Fruit fly (Drosophila melanogaster) whole organism, adult: ENCODE measurements around the gene Ripalpha.

Experiments used
- CG11617 ChIP-seq: fragments of 200-800 bp; sonication (Bioruptor generic); optimal IDR thresholded peaks from 2 replicates; lab custom pipeline; 2017; ENCODE audit warnings: mild to moderate bottlenecking, missing biosample characterization, missing genetic modification reagents, missing genetic modification characterization
- CG12768 ChIP-seq: fragments of 200-800 bp; sonication (Bioruptor generic); optimal IDR thresholded peaks from 2 replicates; lab custom pipeline; 2017; ENCODE audit warnings: missing biosample characterization, missing genetic modification characterization, mild to moderate bottlenecking, moderate library complexity, missing genetic modification reagents
- CG14711 ChIP-seq: fragments of 200-800 bp; sonication (Bioruptor generic); optimal IDR thresholded peaks from 2 replicates; lab custom pipeline; 2018; ENCODE audit warnings: missing biosample characterization, mild to moderate bottlenecking, missing genetic modification characterization, moderate library complexity
- CG1620 ChIP-seq: fragments of 200-800 bp; sonication (Bioruptor generic); optimal IDR thresholded peaks from 2 replicates; lab custom pipeline; 2016; ENCODE audit warnings: missing biosample characterization, missing genetic modification characterization
- CG33017 ChIP-seq: fragments of 200-800 bp; sonication (Bioruptor generic); optimal IDR thresholded peaks from 2 replicates; lab custom pipeline; 2018; ENCODE audit warnings: missing biosample characterization, mild to moderate bottlenecking, missing genetic modification characterization, moderate library complexity
- CG5204 ChIP-seq: fragments of 200-800 bp; sonication (Bioruptor generic); optimal IDR thresholded peaks from 2 replicates; lab custom pipeline; 2016; ENCODE audit warnings: missing biosample characterization, missing genetic modification characterization
- CG7045 ChIP-seq: fragments of 200-800 bp; sonication (Bioruptor generic); optimal IDR thresholded peaks from 2 replicates; lab custom pipeline; 2017; ENCODE audit warnings: missing biosample characterization, mild to moderate bottlenecking, missing genetic modification characterization
- CG7101 ChIP-seq: fragments of 200-800 bp; sonication (Bioruptor generic); optimal IDR thresholded peaks from 2 replicates; lab custom pipeline; 2018; ENCODE audit warnings: missing biosample characterization, mild to moderate bottlenecking, missing genetic modification characterization, moderate library complexity
- Clk ChIP-seq: fragments of 200-800 bp; sonication (Bioruptor generic); optimal IDR thresholded peaks from 2 replicates; lab custom pipeline; 2017; ENCODE audit warnings: missing biosample characterization, missing genetic modification characterization
- Crg-1 ChIP-seq: fragments of 200-800 bp; sonication (Bioruptor generic); optimal IDR thresholded peaks from 2 replicates; lab custom pipeline; 2016; ENCODE audit warnings: missing biosample characterization, missing genetic modification characterization
- Hr96 ChIP-seq: fragments of 200-800 bp; sonication (Bioruptor generic); optimal IDR thresholded peaks from 2 replicates; lab custom pipeline; 2016; ENCODE audit warnings: missing biosample characterization, missing genetic modification characterization
- Mnt ChIP-seq: fragments of 200-800 bp; sonication (Bioruptor generic); optimal IDR thresholded peaks from 2 replicates; lab custom pipeline; 2016; ENCODE audit warnings: missing biosample characterization, mild to moderate bottlenecking, missing genetic modification characterization
- bab1 ChIP-seq: fragments of 200-800 bp; sonication (Bioruptor generic); optimal IDR thresholded peaks from 3 replicates; lab custom pipeline; 2019; ENCODE audit warnings: missing biosample characterization, mild to moderate bottlenecking, missing genetic modification characterization, moderate library complexity
- cic ChIP-seq: fragments of 200-800 bp; sonication (Bioruptor generic); optimal IDR thresholded peaks from 2 replicates; lab custom pipeline; 2017; ENCODE audit warnings: missing biosample characterization, mild to moderate bottlenecking, missing genetic modification characterization, moderate library complexity
- cnc ChIP-seq, 2 experiments: fragments of >200 bp; optimal IDR thresholded peaks; 2 replicates each; lab custom pipeline; 2017
- kay ChIP-seq: fragments of 200-800 bp; sonication (Bioruptor generic); peaks from one replicate; lab custom pipeline; 2016; ENCODE audit warnings: missing biosample characterization, missing genetic modification characterization, borderline replicate concordance
- ovo ChIP-seq: fragments of 200-800 bp; sonication (Bioruptor generic); optimal IDR thresholded peaks from 2 replicates; lab custom pipeline; 2016; ENCODE audit warnings: missing biosample characterization, missing genetic modification characterization
- pad ChIP-seq: fragments of 200-800 bp; sonication (Bioruptor generic); optimal IDR thresholded peaks from 3 replicates; lab custom pipeline; 2017; ENCODE audit warnings: missing biosample characterization, missing genetic modification characterization, mild to moderate bottlenecking, moderate library complexity, missing genetic modification reagents
- tj ChIP-seq: fragments of 200-800 bp; sonication (Bioruptor generic); optimal IDR thresholded peaks from 3 replicates; lab custom pipeline; 2017; ENCODE audit warnings: missing biosample characterization, mild to moderate bottlenecking, missing genetic modification characterization, moderate library complexity
- toe ChIP-seq: fragments of 200-800 bp; sonication (Bioruptor generic); optimal IDR thresholded peaks from 2 replicates; lab custom pipeline; 2016; ENCODE audit warnings: missing biosample characterization, missing genetic modification characterization

Ripalpha gene

dm6 chr2L:10201743-10202142, 969 bp upstream of the Ripalpha start:
- TF ChIP-seq Hr96: no peak
- TF ChIP-seq CG11617 (GFP tag; lab: Kevin White, UChicago): no peak
- TF ChIP-seq toe (GFP tag; lab: Kevin White, UChicago): no peak
- TF ChIP-seq CG12768: no peak
- TF ChIP-seq CG7101 (tag; lab: Kevin White, UChicago): no peak
- TF ChIP-seq Clk: no peak
- TF ChIP-seq CG7045 (GFP tag; lab: Kevin White, UChicago): no peak
- no peak for TF ChIP-seq CG14711 (tag; lab: Kevin White, UChicago)
- TF ChIP-seq Crg-1 (GFP tag; lab: Kevin White, UChicago): no peak
- TF ChIP-seq CG1620 (GFP tag; lab: Kevin White, UChicago): no peak
- TF ChIP-seq ovo (GFP tag; lab: Kevin White, UChicago): no peak
- TF ChIP-seq tj (GFP tag; lab: Kevin White, UChicago): no peak
- no peak for TF ChIP-seq kay (GFP tag; lab: Kevin White, UChicago)
- TF ChIP-seq CG33017 (tag; lab: Kevin White, UChicago): no peak
- TF ChIP-seq pad (GFP tag; lab: Kevin White, UChicago): no peak
- no peak for TF ChIP-seq bab1
- no peak for TF ChIP-seq cic (GFP tag; lab: Kevin White, UChicago)

- TF ChIP-seq CG14711 (tag; lab: Kevin White, UChicago): no peak
Measured at dm6 chr2L:10198911-10199310, 1.9 kb downstream of the Ripalpha start, which contains the start of gene Sur. TSS of gene Sur (minus strand) at chr2L:10199117.

- no peak for TF ChIP-seq ovo (GFP tag; lab: Kevin White, UChicago)
- no peak for TF ChIP-seq Crg-1 (GFP tag; lab: Kevin White, UChicago)
- TF ChIP-seq tj (GFP tag; lab: Kevin White, UChicago): no peak
- TF ChIP-seq toe (GFP tag; lab: Kevin White, UChicago): no peak
- no peak for TF ChIP-seq CG33017 (tag; lab: Kevin White, UChicago)
- TF ChIP-seq CG5204 (GFP tag; lab: Kevin White, UChicago): no peak
- no peak for TF ChIP-seq CG1620 (GFP tag; lab: Kevin White, UChicago)
- no peak for TF ChIP-seq CG7101 (tag; lab: Kevin White, UChicago)
- TF ChIP-seq CG14711 (tag; lab: Kevin White, UChicago): no peak
- no peak for TF ChIP-seq Mnt (GFP tag; lab: Kevin White, UChicago)
- no peak for TF ChIP-seq CG11617 (GFP tag; lab: Kevin White, UChicago)
- no peak for TF ChIP-seq bab1
- no peak for TF ChIP-seq Clk
- TF ChIP-seq kay (GFP tag; lab: Kevin White, UChicago): no peak
Measured at dm6 chr2L:10191396-10191795, 9.4 kb downstream of the Ripalpha start, which contains the start of gene Fum4. TSS of gene Fum4 (minus strand) at chr2L:10191496.

- TF ChIP-seq kay (GFP tag; lab: Kevin White, UChicago): no peak
- no peak for TF ChIP-seq Mnt (GFP tag; lab: Kevin White, UChicago)
- no peak for TF ChIP-seq CG5204 (GFP tag; lab: Kevin White, UChicago)
- no peak for TF ChIP-seq CG14711 (tag; lab: Kevin White, UChicago)
- TF ChIP-seq CG11617 (GFP tag; lab: Kevin White, UChicago): no peak
- no peak for TF ChIP-seq Clk
- TF ChIP-seq CG33017 (tag; lab: Kevin White, UChicago): no peak
- TF ChIP-seq cnc (optimal IDR thresholded peaks at IDR 0.05; lab: Kevin White, UChicago): no peak
- TF ChIP-seq CG7045 (GFP tag; lab: Kevin White, UChicago): no peak
- no peak for TF ChIP-seq ovo (GFP tag; lab: Kevin White, UChicago)
- TF ChIP-seq bab1: no peak
- no peak for TF ChIP-seq CG1620 (GFP tag; lab: Kevin White, UChicago)
- no peak for TF ChIP-seq tj (GFP tag; lab: Kevin White, UChicago)
- no peak for TF ChIP-seq CG7101 (tag; lab: Kevin White, UChicago)
- no peak for TF ChIP-seq Crg-1 (GFP tag; lab: Kevin White, UChicago)
Measured at dm6 chr2L:10180182-10180779, 20.5 kb downstream of the Ripalpha start, which contains the start of gene CG44153. TSS of gene CG44153 (minus strand) at chr2L:10180256.

- TF ChIP-seq CG33017 (tag; lab: Kevin White, UChicago) (no peak), Mnt (GFP tag; lab: Kevin White, UChicago) (no peak), cic (GFP tag; lab: Kevin White, UChicago) (no peak), CG7101 (tag; lab: Kevin White, UChicago) (no peak), CG5204 (GFP tag; lab: Kevin White, UChicago) (no peak), bab1 (no peak), toe (GFP tag; lab: Kevin White, UChicago) (no peak), Crg-1 (GFP tag; lab: Kevin White, UChicago) (no peak), kay (GFP tag; lab: Kevin White, UChicago) (no peak), CG14711 (tag; lab: Kevin White, UChicago) (no peak), Hr96 (no peak)
Measured at dm6 chr2L:10172402-10172801, 28.4 kb downstream of the Ripalpha start, which contains the start of gene CG13137. TSS of gene CG13137 (plus strand) at chr2L:10172702.

- TF ChIP-seq cnc (optimal IDR thresholded peaks at IDR 0.05; lab: Kevin White, UChicago): no peak
- TF ChIP-seq CG14711 (tag; lab: Kevin White, UChicago): no peak
- TF ChIP-seq Mnt (GFP tag; lab: Kevin White, UChicago): no peak
- no peak for TF ChIP-seq CG33017 (tag; lab: Kevin White, UChicago)
- no peak for TF ChIP-seq ovo (GFP tag; lab: Kevin White, UChicago)
- no peak for TF ChIP-seq Crg-1 (GFP tag; lab: Kevin White, UChicago)
- no peak for TF ChIP-seq CG5204 (GFP tag; lab: Kevin White, UChicago)
- TF ChIP-seq Clk: no peak
- no peak for TF ChIP-seq bab1
- no peak for TF ChIP-seq CG1620 (GFP tag; lab: Kevin White, UChicago)
- no peak for TF ChIP-seq CG11617 (GFP tag; lab: Kevin White, UChicago)
- no peak for TF ChIP-seq CG7101 (tag; lab: Kevin White, UChicago)
- no peak for TF ChIP-seq CG7045 (GFP tag; lab: Kevin White, UChicago)
- no peak for TF ChIP-seq Hr96
- no peak for TF ChIP-seq pad (GFP tag; lab: Kevin White, UChicago)
- TF ChIP-seq toe (GFP tag; lab: Kevin White, UChicago): no peak
- TF ChIP-seq cic (GFP tag; lab: Kevin White, UChicago): no peak
- no peak for TF ChIP-seq tj (GFP tag; lab: Kevin White, UChicago)
- no peak for TF ChIP-seq kay (GFP tag; lab: Kevin White, UChicago)
- TF ChIP-seq CG12768: no peak
Measured at dm6 chr2L:10154395-10154794, 46.4 kb downstream of the Ripalpha start.
